Worm (Caenorhabditis elegans): Measurements from ENCODE around the gene irg-2.

DNA sequence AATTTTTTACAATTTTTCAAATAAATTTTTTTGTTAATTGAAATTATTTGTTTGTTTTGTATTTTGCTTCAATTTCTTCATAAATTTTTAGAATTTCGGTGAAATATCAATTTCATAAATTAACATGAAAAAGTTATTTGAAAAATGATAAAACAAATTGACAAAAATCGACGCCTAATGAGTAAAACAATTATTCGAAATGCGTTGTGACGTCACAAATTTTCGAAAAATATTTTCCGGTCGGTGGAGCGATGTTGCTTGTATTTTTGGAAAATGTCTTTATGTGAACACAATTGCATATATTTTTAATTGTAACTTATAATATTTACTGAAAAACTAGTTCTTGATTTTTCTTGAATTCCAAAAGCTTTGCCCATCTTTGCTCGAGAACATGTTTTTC, 38.6 kb downstream of the irg-2 start:
- no peak for TF ChIP-seq unc-39 (tag; optimal IDR thresholded peaks at IDR 0.05)
- TF ChIP-seq ztf-11 (tag; optimal IDR thresholded peaks at IDR 0.05), result no peak
- no peak for TF ChIP-seq snpc-4 (tag; optimal IDR thresholded peaks at IDR 0.05)
- no peak for TF ChIP-seq nhr-2 (tag; optimal IDR thresholded peaks at IDR 0.05)
- no peak for TF ChIP-seq lin-13 (tag; optimal IDR thresholded peaks at IDR 0.05)
- TF ChIP-seq unc-62 (GFP tag; optimal IDR thresholded peaks at IDR 0.05), result no peak
- TF ChIP-seq nhr-237 (tag; optimal IDR thresholded peaks at IDR 0.05), result no peak
- no peak for TF ChIP-seq sem-2 (GFP tag; optimal IDR thresholded peaks at IDR 0.05)
- TF ChIP-seq nhr-12 (tag; optimal IDR thresholded peaks at IDR 0.05), result no peak
